Fruit fly (Drosophila melanogaster): ENCODE results near the gene Chs2.

DNA sequence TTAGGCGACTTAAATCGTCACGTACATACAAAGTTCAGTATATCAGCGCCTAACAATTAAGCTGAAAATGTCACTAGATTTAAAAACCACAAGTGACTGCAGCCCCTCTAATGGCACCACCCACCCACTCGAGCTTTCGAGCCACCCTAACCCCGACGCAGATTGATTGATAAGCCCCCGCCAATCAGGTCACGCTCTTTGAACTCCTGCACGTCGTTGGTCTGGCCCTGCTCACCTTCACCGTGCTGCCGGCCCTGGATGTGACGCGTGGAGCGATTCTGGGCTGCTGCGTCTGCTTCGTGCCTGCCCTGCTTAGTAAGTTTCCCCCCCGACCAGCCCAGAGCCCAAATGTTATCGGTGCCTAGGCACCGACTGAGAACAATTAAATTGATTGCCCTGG is 1.1 kb downstream of the Chs2 start:
- no peak for TF ChIP-seq CG9705 (GFP tag; optimal IDR thresholded peaks at IDR 0.05)
- no peak for TF ChIP-seq dsf (GFP tag; optimal IDR thresholded peaks at IDR 0.05; ENCODE audit: borderline replicate concordance)
- no peak for TF ChIP-seq Abd-B (GFP tag; optimal IDR thresholded peaks at IDR 0.05)
- TF ChIP-seq Myc (optimal IDR thresholded peaks at IDR 0.05): no peak
- TF ChIP-seq pan (optimal IDR thresholded peaks at IDR 0.05): no peak
- TF ChIP-seq fru (GFP tag; optimal IDR thresholded peaks at IDR 0.05): no peak
- TF ChIP-seq h (GFP tag; optimal IDR thresholded peaks at IDR 0.05): no peak
- no peak for TF ChIP-seq N (GFP tag; optimal IDR thresholded peaks at IDR 0.05)
- no peak for TF ChIP-seq Dfd (GFP tag; optimal IDR thresholded peaks at IDR 0.05)
- no peak for TF ChIP-seq Dif (GFP tag; optimal IDR thresholded peaks at IDR 0.05; ENCODE audit: partially characterized antibody)
- no peak for TF ChIP-seq CrebA (GFP tag; optimal IDR thresholded peaks at IDR 0.05; ENCODE audit: borderline replicate concordance)
- TF ChIP-seq psq (GFP tag; optimal IDR thresholded peaks at IDR 0.05): no peak
- no peak for TF ChIP-seq jim (GFP tag; optimal IDR thresholded peaks at IDR 0.05)
- no peak for TF ChIP-seq dmrt93B (GFP tag; optimal IDR thresholded peaks at IDR 0.05)
